Worm (Caenorhabditis elegans) whole organism, midembryonic: Measurements from ENCODE around the gene tsp-2.

Source experiments
- T22C8.4 ChIP-seq: fragments of 200-800 bp; sonication (Bioruptor generic); IDR thresholded peaks from 2 replicates; pipeline ENCODE4 v1.3.6; 2022; ENCODE audit warnings: missing genetic modification characterization, missing compliant biosample characterization
- cog-1 ChIP-seq: sonication (generic microtip); optimal IDR thresholded peaks from 2 replicates; lab custom pipeline; 2016; ENCODE audit warnings: missing genetic modification characterization, missing compliant biosample characterization
- flt-1 ChIP-seq: fragments of 200-800 bp; sonication (Bioruptor generic); IDR thresholded peaks from 2 replicates; pipeline ENCODE4 v1.3.6; 2022; ENCODE audit warnings: missing genetic modification characterization, missing compliant biosample characterization
- klf-2 ChIP-seq: fragments of 200-800 bp; sonication (Bioruptor generic); conservative IDR thresholded peaks from 2 replicates; pipeline ENCODE4 v1.3.6; 2022; ENCODE audit warnings: missing genetic modification reagents, missing genetic modification characterization, missing compliant biosample characterization
- med-1 ChIP-seq: sonication (generic microtip); optimal IDR thresholded peaks from 2 replicates; lab custom pipeline; 2017; ENCODE audit warnings: missing genetic modification characterization, mild to moderate bottlenecking, missing compliant biosample characterization, antibody characterized with exemption, missing genetic modification reagents; ENCODE audit not compliant: insufficient read depth
- ref-1 ChIP-seq: fragments of 200-800 bp; sonication (Bioruptor generic); conservative IDR thresholded peaks from 2 replicates; pipeline ENCODE4 v1.3.6; 2022; ENCODE audit warnings: missing genetic modification reagents, missing genetic modification characterization, missing compliant biosample characterization
- ztf-23 ChIP-seq: fragments of 200-800 bp; sonication (Bioruptor generic); IDR thresholded peaks from 2 replicates; pipeline ENCODE4 v1.3.6; 2022; ENCODE audit warnings: missing genetic modification reagents, missing genetic modification characterization, missing compliant biosample characterization

ce11 chrIII:8254938-8255337, 17.2 kb upstream of the tsp-2 start, which contains the start of gene F09G8.5:
- TF ChIP-seq flt-1: no peak
- TF ChIP-seq cog-1: no peak
- TF ChIP-seq med-1: no peak
- TF ChIP-seq klf-2: no peak
- TF ChIP-seq ref-1 (GFP tag; lab: Robert Waterston, UW): no peak
- TF ChIP-seq T22C8.4: no peak
- TF ChIP-seq ztf-23 (GFP tag; lab: Robert Waterston, UW): no peak
